Fruit fly (Drosophila melanogaster): ENCODE measurements around the gene mdy.

mdy gene

DNA sequence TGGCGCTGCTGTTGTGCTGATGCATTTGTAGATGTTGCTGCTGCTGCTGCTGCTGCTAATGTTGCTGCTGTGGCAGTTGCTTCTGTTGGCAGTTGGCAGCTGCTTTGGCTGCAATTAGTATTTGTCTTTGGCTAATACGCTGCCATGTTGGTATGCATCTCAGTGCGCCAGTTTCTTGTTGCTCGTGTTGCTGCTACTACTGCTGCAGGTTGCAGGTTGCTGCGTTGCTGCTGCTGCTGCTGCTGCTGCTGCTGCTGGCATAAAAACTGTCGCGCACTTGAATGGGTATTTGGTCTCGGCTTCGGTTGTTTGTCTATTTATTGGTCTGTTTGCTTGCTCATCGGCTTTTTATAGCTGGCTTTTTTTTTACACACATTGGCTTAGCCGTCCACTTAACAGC lies 7.7 kb upstream of the mdy start:
- no peak for TF ChIP-seq CG8119 (GFP tag; IDR thresholded peaks at IDR 0.05)
- no peak for TF ChIP-seq Eip78C (GFP tag)
- TF ChIP-seq CG6808 (GFP tag; optimal IDR thresholded peaks at IDR 0.05): no peak
- TF ChIP-seq fd59A (GFP tag; optimal IDR thresholded peaks at IDR 0.05): no peak
- TF ChIP-seq Smox (GFP tag; optimal IDR thresholded peaks at IDR 0.05): no peak
- no peak for TF ChIP-seq CG10669 (GFP tag; optimal IDR thresholded peaks at IDR 0.05)
- TF ChIP-seq lz (GFP tag; optimal IDR thresholded peaks at IDR 0.05): no peak
- no peak for TF ChIP-seq Sox102F (GFP tag; optimal IDR thresholded peaks at IDR 0.05)

DNA sequence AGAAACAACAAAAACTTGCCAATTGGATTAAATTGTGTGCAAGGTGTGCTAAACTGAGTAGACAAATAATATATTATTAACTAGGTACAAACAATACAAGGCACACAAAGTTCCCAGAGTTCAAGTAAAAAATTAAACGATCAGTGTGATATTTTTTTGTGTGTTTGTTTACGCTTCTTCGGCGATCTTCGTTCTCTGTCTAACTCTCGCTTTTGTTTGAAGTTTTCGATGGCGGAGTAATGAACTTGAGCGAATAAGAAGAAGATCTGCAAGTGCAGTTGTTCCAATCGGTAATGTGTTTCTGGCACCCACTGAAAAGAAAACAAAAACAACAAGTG lies 259 bp downstream of the mdy start:
- TF ChIP-seq Blimp-1 (GFP tag; optimal IDR thresholded peaks at IDR 0.05) (peak; percentile 96), CG9139 (GFP tag; optimal IDR thresholded peaks at IDR 0.05) (no peak), CG6163 (GFP tag; IDR thresholded peaks at IDR 0.05) (no peak), CG6854 (GFP tag; optimal IDR thresholded peaks at IDR 0.05) (peak; percentile 82), svp (GFP tag) (peak; percentile 73), CG32006 (GFP tag; optimal IDR thresholded peaks at IDR 0.05) (no peak), CG15336 (GFP tag; IDR thresholded peaks at IDR 0.05) (no peak), Hr4 (GFP tag; optimal IDR thresholded peaks at IDR 0.05) (no peak), pdm3 (GFP tag; optimal IDR thresholded peaks at IDR 0.05) (no peak), Hr38 (GFP tag; optimal IDR thresholded peaks at IDR 0.05) (no peak), fkh (GFP tag; optimal IDR thresholded peaks at IDR 0.05) (peak; percentile 25)

DNA sequence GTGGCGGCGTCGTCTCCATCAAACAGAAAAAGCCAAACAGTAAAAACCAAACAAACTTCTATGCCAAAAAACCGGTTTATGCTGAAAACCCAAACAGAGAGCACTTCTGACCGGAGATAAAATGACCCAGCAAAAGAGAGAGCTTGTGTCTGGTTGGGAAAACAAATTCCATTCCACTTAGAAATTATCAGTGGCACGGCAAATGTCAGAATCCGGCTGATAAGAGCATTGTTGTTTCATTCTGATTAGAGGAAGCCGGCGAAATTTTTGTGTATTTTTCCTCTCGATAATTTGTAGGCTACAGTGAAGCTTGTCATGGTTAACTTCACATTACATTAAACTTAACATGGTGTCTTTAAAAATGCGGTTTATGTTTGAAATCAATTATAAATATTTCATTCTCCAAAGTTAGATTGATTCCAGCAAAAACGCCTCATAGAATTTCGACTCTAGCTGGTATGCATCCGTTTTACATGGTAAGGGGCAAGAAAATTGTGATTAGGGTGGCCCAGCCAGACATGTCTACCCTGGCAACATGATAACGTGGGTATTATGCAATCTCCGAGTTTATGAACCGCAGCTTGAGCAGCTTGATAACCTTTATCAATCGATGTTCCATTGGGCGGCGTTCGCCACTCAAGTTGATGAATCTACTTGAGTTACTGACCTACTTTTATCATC lies 1.1 kb downstream of the mdy start:
- no peak for TF ChIP-seq pdm3 (GFP tag; optimal IDR thresholded peaks at IDR 0.05)
- TF ChIP-seq CG32006 (GFP tag; optimal IDR thresholded peaks at IDR 0.05): no peak
- no peak for TF ChIP-seq CG6163 (GFP tag; IDR thresholded peaks at IDR 0.05)
- TF ChIP-seq CG9139 (GFP tag; optimal IDR thresholded peaks at IDR 0.05): no peak
- no peak for TF ChIP-seq acj6 (GFP tag; optimal IDR thresholded peaks at IDR 0.05)
- no peak for TF ChIP-seq CG6808 (GFP tag; optimal IDR thresholded peaks at IDR 0.05)
- no peak for TF ChIP-seq Eip93F (GFP tag; optimal IDR thresholded peaks at IDR 0.05)
- no peak for TF ChIP-seq CG8319 (GFP tag; optimal IDR thresholded peaks at IDR 0.05)
- no peak for TF ChIP-seq achi (GFP tag; optimal IDR thresholded peaks at IDR 0.05)
- TF ChIP-seq Gug (GFP tag; IDR thresholded peaks at IDR 0.05): no peak
- TF ChIP-seq topi (GFP tag; optimal IDR thresholded peaks at IDR 0.05): peak; percentile 7
- TF ChIP-seq CG11762 (GFP tag; optimal IDR thresholded peaks at IDR 0.05; ENCODE audit: insufficient read depth): no peak
- no peak for TF ChIP-seq eg (GFP tag; IDR thresholded peaks at IDR 0.05)
- TF ChIP-seq CG31627 (GFP tag; optimal IDR thresholded peaks at IDR 0.05): peak; percentile 5
- no peak for TF ChIP-seq CG10669 (GFP tag; optimal IDR thresholded peaks at IDR 0.05)
- TF ChIP-seq CG4318 (GFP tag; optimal IDR thresholded peaks at IDR 0.05): no peak
- TF ChIP-seq Eip78C (GFP tag): peak; percentile 33
- no peak for TF ChIP-seq dsx (GFP tag; optimal IDR thresholded peaks at IDR 0.05; ENCODE audit: poor library complexity, severe bottlenecking)
- TF ChIP-seq Lpt (GFP tag; optimal IDR thresholded peaks at IDR 0.05): no peak
- TF ChIP-seq CG1621 (tag; optimal IDR thresholded peaks at IDR 0.05): no peak
- TF ChIP-seq CG7368 (GFP tag; optimal IDR thresholded peaks at IDR 0.05): no peak
- no peak for TF ChIP-seq Sox15 (GFP tag; optimal IDR thresholded peaks at IDR 0.05)
- no peak for TF ChIP-seq CG34406 (GFP tag; optimal IDR thresholded peaks at IDR 0.05)
- no peak for TF ChIP-seq lz (GFP tag; optimal IDR thresholded peaks at IDR 0.05)
- TF ChIP-seq svp (GFP tag): peak; percentile 96
- TF ChIP-seq ss (GFP tag; optimal IDR thresholded peaks at IDR 0.05): no peak
- TF ChIP-seq fd59A (GFP tag; optimal IDR thresholded peaks at IDR 0.05): no peak
- no peak for TF ChIP-seq CG3919 (GFP tag; optimal IDR thresholded peaks at IDR 0.05)
- no peak for TF ChIP-seq CG15336 (GFP tag; IDR thresholded peaks at IDR 0.05)
- no peak for TF ChIP-seq dac (GFP tag; optimal IDR thresholded peaks at IDR 0.05)
- TF ChIP-seq Blimp-1 (GFP tag; optimal IDR thresholded peaks at IDR 0.05): no peak
- no peak for TF ChIP-seq CG6276 (GFP tag; optimal IDR thresholded peaks at IDR 0.05)
- no peak for TF ChIP-seq esn (GFP tag; optimal IDR thresholded peaks at IDR 0.05)
- TF ChIP-seq net (GFP tag; optimal IDR thresholded peaks at IDR 0.05): no peak
- no peak for TF ChIP-seq CG11294 (GFP tag; IDR thresholded peaks at IDR 0.05)
- TF ChIP-seq CG3032 (tag; optimal IDR thresholded peaks at IDR 0.05): no peak
- TF ChIP-seq fd85E (GFP tag; optimal IDR thresholded peaks at IDR 0.05): no peak
- TF ChIP-seq OdsH (GFP tag; optimal IDR thresholded peaks at IDR 0.05): no peak
- no peak for TF ChIP-seq CG16779 (tag; optimal IDR thresholded peaks at IDR 0.05)
- no peak for TF ChIP-seq Ets21C (GFP tag; optimal IDR thresholded peaks at IDR 0.05)

Data from whole organism, prepupa.